Fruit fly (Drosophila melanogaster): ENCODE measurements around the gene CG31140.
A peak's percentile ranks its signal among the peaks of the same experiment; 100 is the strongest.

CG31140 gene

dm6 chr3R:23939921-23940839 is 22.8 kb upstream of the CG31140 start (continued):
- TF ChIP-seq CG10565 (GFP tag; optimal IDR thresholded peaks at IDR 0.05) (peak; percentile 30), ara (GFP tag; IDR thresholded peaks at IDR 0.05) (peak; percentile 89), CG42726 (GFP tag; IDR thresholded peaks at IDR 0.05; ENCODE audit: partially characterized antibody) (no peak), CG16813 (GFP tag; IDR thresholded peaks at IDR 0.05; ENCODE audit: partially characterized antibody) (no peak), sob (GFP tag; IDR thresholded peaks at IDR 0.05) (peak; percentile 87), CG12744 (GFP tag; optimal IDR thresholded peaks at IDR 0.05) (peak; percentile 70), CG11504 (tag; optimal IDR thresholded peaks at IDR 0.05) (peak; percentile 77), CG2129 (GFP tag; IDR thresholded peaks at IDR 0.05; ENCODE audit: partially characterized antibody) (no peak), YL-1 (GFP tag; optimal IDR thresholded peaks at IDR 0.05) (peak; percentile 82), CG1529 (GFP tag; optimal IDR thresholded peaks at IDR 0.05) (peak; percentile 91), CG9797 (GFP tag; optimal IDR thresholded peaks at IDR 0.05) (peak; percentile 26), CG4617 (GFP tag; optimal IDR thresholded peaks at IDR 0.05; ENCODE audit: borderline replicate concordance) (peak; percentile 15), gem (tag; optimal IDR thresholded peaks at IDR 0.05) (peak; percentile 84), CG11247 (GFP tag; IDR thresholded peaks at IDR 0.05) (peak; percentile 78), CG4360 (GFP tag; IDR thresholded peaks at IDR 0.05) (peak; percentile 77), zen (tag; optimal IDR thresholded peaks at IDR 0.05) (peak; percentile 57), CG17328 (GFP tag; IDR thresholded peaks at IDR 0.05) (peak; percentile 80), Mad (GFP tag; optimal IDR thresholded peaks at IDR 0.05) (peak; percentile 59), Nf-YB (GFP tag; optimal IDR thresholded peaks at IDR 0.05) (peak; percentile 70), Trl (optimal IDR thresholded peaks at IDR 0.05) (no peak), Trl (GFP tag; optimal IDR thresholded peaks at IDR 0.05) (peak; percentile 69), grau (tag; optimal IDR thresholded peaks at IDR 0.05) (peak; percentile 45), CG8478 (optimal IDR thresholded peaks at IDR 0.05) (no peak), CG9215 (GFP tag; IDR thresholded peaks at IDR 0.05) (no peak), dati (GFP tag; IDR thresholded peaks at IDR 0.05) (no peak), CG8924 (tag; optimal IDR thresholded peaks at IDR 0.05) (peak; percentile 78), CG7839 (tag; optimal IDR thresholded peaks at IDR 0.05) (peak; percentile 58), ssp (GFP tag; IDR thresholded peaks at IDR 0.05) (peak; percentile 38; the same call in 1 of the 2 replicates), sd (tag; optimal IDR thresholded peaks at IDR 0.05) (peak; percentile 60), Dref (GFP tag; IDR thresholded peaks at IDR 0.05) (no peak), zfh1 (GFP tag; IDR thresholded peaks at IDR 0.05) (peak; percentile 87), Oli (tag; optimal IDR thresholded peaks at IDR 0.05) (peak; percentile 45), PHDP (tag; optimal IDR thresholded peaks at IDR 0.05) (peak; percentile 85), Dip3 (GFP tag; optimal IDR thresholded peaks at IDR 0.05) (no peak), CG13775 (GFP tag; optimal IDR thresholded peaks at IDR 0.05) (peak; percentile 70), HLH54F (GFP tag; optimal IDR thresholded peaks at IDR 0.05) (peak; percentile 20), CG12219 (GFP tag; optimal IDR thresholded peaks at IDR 0.05) (peak; percentile 81), gfzf (GFP tag; optimal IDR thresholded peaks at IDR 0.05) (no peak), CG7556 (GFP tag; optimal IDR thresholded peaks at IDR 0.05) (peak; percentile 86), Kr (GFP tag; optimal IDR thresholded peaks at IDR 0.05) (peak; percentile 91), gsb (GFP tag; IDR thresholded peaks at IDR 0.05) (peak; percentile 77), Aef1 (GFP tag; IDR thresholded peaks at IDR 0.05) (no peak), CrebB (tag; optimal IDR thresholded peaks at IDR 0.05) (peak; percentile 93), kni (GFP tag; optimal IDR thresholded peaks at IDR 0.05) (peak; percentile 98), HmgZ (tag; optimal IDR thresholded peaks at IDR 0.05) (peak; percentile 90), salm (tag; optimal IDR thresholded peaks at IDR 0.05) (peak; percentile 85), wor (GFP tag; IDR thresholded peaks at IDR 0.05) (peak; percentile 41; the same call in 1 of the 2 replicates), CG11085 (GFP tag; IDR thresholded peaks at IDR 0.05) (peak; percentile 48; the same call in 1 of the 2 replicates), CG6765 (GFP tag; optimal IDR thresholded peaks at IDR 0.05) (peak; percentile 76)

Measured in whole organism, embryonic.